Fruit fly (Drosophila melanogaster) whole organism, adult: ENCODE measurements around the gene Dab.

Experiments
- CG11617 ChIP-seq: fragments of 200-800 bp; sonication (Bioruptor generic); optimal IDR thresholded peaks from 2 replicates; lab custom pipeline; 2017; ENCODE audit warnings: mild to moderate bottlenecking, missing biosample characterization, missing genetic modification reagents, missing genetic modification characterization
- CG12768 ChIP-seq: fragments of 200-800 bp; sonication (Bioruptor generic); optimal IDR thresholded peaks from 2 replicates; lab custom pipeline; 2017; ENCODE audit warnings: missing biosample characterization, missing genetic modification characterization, mild to moderate bottlenecking, moderate library complexity, missing genetic modification reagents
- CG14711 ChIP-seq: fragments of 200-800 bp; sonication (Bioruptor generic); optimal IDR thresholded peaks from 2 replicates; lab custom pipeline; 2018; ENCODE audit warnings: missing biosample characterization, mild to moderate bottlenecking, missing genetic modification characterization, moderate library complexity
- CG1620 ChIP-seq: fragments of 200-800 bp; sonication (Bioruptor generic); optimal IDR thresholded peaks from 2 replicates; lab custom pipeline; 2016; ENCODE audit warnings: missing biosample characterization, missing genetic modification characterization
- CG33017 ChIP-seq: fragments of 200-800 bp; sonication (Bioruptor generic); optimal IDR thresholded peaks from 2 replicates; lab custom pipeline; 2018; ENCODE audit warnings: missing biosample characterization, mild to moderate bottlenecking, missing genetic modification characterization, moderate library complexity
- CG5204 ChIP-seq: fragments of 200-800 bp; sonication (Bioruptor generic); optimal IDR thresholded peaks from 2 replicates; lab custom pipeline; 2016; ENCODE audit warnings: missing biosample characterization, missing genetic modification characterization
- CG7045 ChIP-seq: fragments of 200-800 bp; sonication (Bioruptor generic); optimal IDR thresholded peaks from 2 replicates; lab custom pipeline; 2017; ENCODE audit warnings: missing biosample characterization, mild to moderate bottlenecking, missing genetic modification characterization
- CG7101 ChIP-seq: fragments of 200-800 bp; sonication (Bioruptor generic); optimal IDR thresholded peaks from 2 replicates; lab custom pipeline; 2018; ENCODE audit warnings: missing biosample characterization, mild to moderate bottlenecking, missing genetic modification characterization, moderate library complexity
- Clk ChIP-seq: fragments of 200-800 bp; sonication (Bioruptor generic); optimal IDR thresholded peaks from 2 replicates; lab custom pipeline; 2017; ENCODE audit warnings: missing biosample characterization, missing genetic modification characterization
- Crg-1 ChIP-seq: fragments of 200-800 bp; sonication (Bioruptor generic); optimal IDR thresholded peaks from 2 replicates; lab custom pipeline; 2016; ENCODE audit warnings: missing biosample characterization, missing genetic modification characterization
- Hr96 ChIP-seq: fragments of 200-800 bp; sonication (Bioruptor generic); optimal IDR thresholded peaks from 2 replicates; lab custom pipeline; 2016; ENCODE audit warnings: missing biosample characterization, missing genetic modification characterization
- Mnt ChIP-seq: fragments of 200-800 bp; sonication (Bioruptor generic); optimal IDR thresholded peaks from 2 replicates; lab custom pipeline; 2016; ENCODE audit warnings: missing biosample characterization, mild to moderate bottlenecking, missing genetic modification characterization
- bab1 ChIP-seq: fragments of 200-800 bp; sonication (Bioruptor generic); optimal IDR thresholded peaks from 3 replicates; lab custom pipeline; 2019; ENCODE audit warnings: missing biosample characterization, mild to moderate bottlenecking, missing genetic modification characterization, moderate library complexity
- cic ChIP-seq: fragments of 200-800 bp; sonication (Bioruptor generic); optimal IDR thresholded peaks from 2 replicates; lab custom pipeline; 2017; ENCODE audit warnings: missing biosample characterization, mild to moderate bottlenecking, missing genetic modification characterization, moderate library complexity
- cnc ChIP-seq, 2 experiments: fragments of >200 bp; optimal IDR thresholded peaks; 2 replicates each; lab custom pipeline; 2017
- kay ChIP-seq: fragments of 200-800 bp; sonication (Bioruptor generic); peaks from one replicate; lab custom pipeline; 2016; ENCODE audit warnings: missing biosample characterization, missing genetic modification characterization, borderline replicate concordance
- ovo ChIP-seq: fragments of 200-800 bp; sonication (Bioruptor generic); optimal IDR thresholded peaks from 2 replicates; lab custom pipeline; 2016; ENCODE audit warnings: missing biosample characterization, missing genetic modification characterization
- pad ChIP-seq: fragments of 200-800 bp; sonication (Bioruptor generic); optimal IDR thresholded peaks from 3 replicates; lab custom pipeline; 2017; ENCODE audit warnings: missing biosample characterization, missing genetic modification characterization, mild to moderate bottlenecking, moderate library complexity, missing genetic modification reagents
- tj ChIP-seq: fragments of 200-800 bp; sonication (Bioruptor generic); optimal IDR thresholded peaks from 3 replicates; lab custom pipeline; 2017; ENCODE audit warnings: missing biosample characterization, mild to moderate bottlenecking, missing genetic modification characterization, moderate library complexity
- toe ChIP-seq: fragments of 200-800 bp; sonication (Bioruptor generic); optimal IDR thresholded peaks from 2 replicates; lab custom pipeline; 2016; ENCODE audit warnings: missing biosample characterization, missing genetic modification characterization

The Dab gene

dm6 chr3L:16750750-16751149 lies 38.8 kb downstream of the Dab start:
- TF ChIP-seq CG7101 (tag; lab: Kevin White, UChicago) (no peak), tj (GFP tag; lab: Kevin White, UChicago) (peak; percentile 53)

dm6 chr3L:16751487-16752054 lies 39.6 kb downstream of the Dab start:
- TF ChIP-seq CG12768 (GFP tag; lab: Kevin White, UChicago) (no peak), CG5204 (GFP tag; lab: Kevin White, UChicago) (no peak), pad (no peak), CG14711 (no peak), CG7045 (no peak)

- no peak for TF ChIP-seq pad
- TF ChIP-seq Hr96: no peak
- no peak for TF ChIP-seq CG5204 (GFP tag; lab: Kevin White, UChicago)
- TF ChIP-seq CG7101 (tag; lab: Kevin White, UChicago): no peak
Observed at dm6 chr3L:16752402-16753096, 40.6 kb downstream of the Dab start.

- TF ChIP-seq cnc (optimal IDR thresholded peaks at IDR 0.05; lab: Kevin White, UChicago) (no peak), Hr96 (no peak), tj (GFP tag; lab: Kevin White, UChicago) (no peak), Clk (no peak), CG1620 (GFP tag; lab: Kevin White, UChicago) (no peak), CG7045 (no peak), pad (no peak), bab1 (GFP tag; lab: Kevin White, UChicago) (no peak), Mnt (GFP tag; lab: Kevin White, UChicago) (no peak)
Observed at dm6 chr3L:16755189-16755588, 43.3 kb downstream of the Dab start, which contains the start of gene CG42852. Gene CG42852 (plus strand): TSS chr3L:16755489.

- TF ChIP-seq CG33017 (tag; lab: Kevin White, UChicago): no peak
- no peak for TF ChIP-seq CG7045
- TF ChIP-seq toe (GFP tag; lab: Kevin White, UChicago): no peak
- TF ChIP-seq CG11617 (GFP tag; lab: Kevin White, UChicago): no peak
- no peak for TF ChIP-seq Crg-1 (GFP tag; lab: Kevin White, UChicago)
- TF ChIP-seq pad: no peak
- TF ChIP-seq CG1620 (GFP tag; lab: Kevin White, UChicago): no peak
Observed at dm6 chr3L:16758504-16759109, 46.7 kb downstream of the Dab start.

dm6 chr3L:16759483-16759882 lies 47.6 kb downstream of the Dab start:
- TF ChIP-seq Clk: no peak
- TF ChIP-seq toe (GFP tag; lab: Kevin White, UChicago): no peak
- no peak for TF ChIP-seq cic (GFP tag; lab: Kevin White, UChicago)
- TF ChIP-seq CG11617 (GFP tag; lab: Kevin White, UChicago): no peak
- no peak for TF ChIP-seq Hr96
- no peak for TF ChIP-seq tj (GFP tag; lab: Kevin White, UChicago)
- TF ChIP-seq CG7045: no peak
- no peak for TF ChIP-seq kay (GFP tag; lab: Kevin White, UChicago)
- TF ChIP-seq CG5204 (GFP tag; lab: Kevin White, UChicago): no peak

- TF ChIP-seq pad: no peak
- no peak for TF ChIP-seq tj (GFP tag; lab: Kevin White, UChicago)
- TF ChIP-seq CG7045: no peak
- TF ChIP-seq Clk: no peak
- TF ChIP-seq cnc (optimal IDR thresholded peaks at IDR 0.05; lab: Kevin White, UChicago): no peak
- no peak for TF ChIP-seq CG1620 (GFP tag; lab: Kevin White, UChicago)
- TF ChIP-seq Crg-1 (GFP tag; lab: Kevin White, UChicago): no peak
- no peak for TF ChIP-seq CG12768 (GFP tag; lab: Kevin White, UChicago)
- no peak for TF ChIP-seq CG33017 (tag; lab: Kevin White, UChicago)
- TF ChIP-seq bab1 (GFP tag; lab: Kevin White, UChicago): no peak
- no peak for TF ChIP-seq kay (GFP tag; lab: Kevin White, UChicago)
- TF ChIP-seq CG7101 (tag; lab: Kevin White, UChicago): no peak
- no peak for TF ChIP-seq Hr96
- no peak for TF ChIP-seq ovo (GFP tag; lab: Kevin White, UChicago)
- no peak for TF ChIP-seq CG11617 (GFP tag; lab: Kevin White, UChicago)
- TF ChIP-seq Mnt (GFP tag; lab: Kevin White, UChicago): no peak
- no peak for TF ChIP-seq cic (GFP tag; lab: Kevin White, UChicago)
Observed at dm6 chr3L:16760274-16760673, 48.3 kb downstream of the Dab start.
